Worm (Caenorhabditis elegans): Measurements from ENCODE around the gene Y105C5A.1269.

The Y105C5A.1269 gene

ce11 chrIV:15872633-15873032 is 25.4 kb downstream of the Y105C5A.1269 start, which contains the start of gene gcy-25:
Gene gcy-25 (plus strand): TSS chrIV:15872933.
- TF ChIP-seq eor-1 (tag; optimal IDR thresholded peaks at IDR 0.05) (no peak), daf-12 (tag; optimal IDR thresholded peaks at IDR 0.05) (no peak), ZK546.5 (tag; optimal IDR thresholded peaks at IDR 0.05) (no peak), snpc-4 (tag; optimal IDR thresholded peaks at IDR 0.05) (no peak), fkh-10 (GFP tag; optimal IDR thresholded peaks at IDR 0.05) (no peak), aly-2 (tag; optimal IDR thresholded peaks at IDR 0.05) (no peak), egl-27 (tag; optimal IDR thresholded peaks at IDR 0.05) (no peak), egl-5 (tag; optimal IDR thresholded peaks at IDR 0.05) (no peak), unc-62 (GFP tag; optimal IDR thresholded peaks at IDR 0.05) (no peak), nhr-28 (tag; optimal IDR thresholded peaks at IDR 0.05) (no peak), nhr-11 (tag; optimal IDR thresholded peaks at IDR 0.05) (no peak), zag-1 (tag; optimal IDR thresholded peaks at IDR 0.05) (no peak), ceh-82 (tag; optimal IDR thresholded peaks at IDR 0.05) (no peak), fkh-2 (tag; optimal IDR thresholded peaks at IDR 0.05) (no peak), ama-1 (optimal IDR thresholded peaks at IDR 0.05) (no peak), lsy-12 (tag; optimal IDR thresholded peaks at IDR 0.05) (no peak), pqm-1 (tag; optimal IDR thresholded peaks at IDR 0.05) (no peak), nhr-77 (tag; optimal IDR thresholded peaks at IDR 0.05) (no peak), elt-2 (tag; optimal IDR thresholded peaks at IDR 0.05) (no peak)

- TF ChIP-seq nfya-1 (tag; optimal IDR thresholded peaks at IDR 0.05; ENCODE audit: insufficient read depth) = peak; percentile 70
- TF ChIP-seq lin-39 (tag; optimal IDR thresholded peaks at IDR 0.05) = no peak
- TF ChIP-seq ztf-11 (tag; optimal IDR thresholded peaks at IDR 0.05) = no peak
Measured at ce11 chrIV:15878262-15878661, 31.1 kb downstream of the Y105C5A.1269 start.

- TF ChIP-seq tbx-2 (tag; optimal IDR thresholded peaks at IDR 0.05) (no peak), elt-2 (tag; optimal IDR thresholded peaks at IDR 0.05) (no peak), ztf-4 (tag; optimal IDR thresholded peaks at IDR 0.05) (no peak), sea-2 (GFP tag; optimal IDR thresholded peaks at IDR 0.05) (no peak)
Measured at ce11 chrIV:15880114-15880513, 32.9 kb downstream of the Y105C5A.1269 start.

ce11 chrIV:15883922-15884321 is 36.7 kb downstream of the Y105C5A.1269 start, which contains the start of gene Y105C5B.3:
Gene Y105C5B.3 (plus strand): TSS chrIV:15884222.
- TF ChIP-seq sea-2 (GFP tag; optimal IDR thresholded peaks at IDR 0.05) = no peak
- no peak for TF ChIP-seq nhr-76 (tag; optimal IDR thresholded peaks at IDR 0.05)
- no peak for TF ChIP-seq tbx-2 (tag; optimal IDR thresholded peaks at IDR 0.05)
- no peak for TF ChIP-seq lin-39 (tag; optimal IDR thresholded peaks at IDR 0.05)
- TF ChIP-seq fkh-10 (GFP tag; optimal IDR thresholded peaks at IDR 0.05) = no peak
- TF ChIP-seq nhr-237 (tag; optimal IDR thresholded peaks at IDR 0.05) = no peak
- TF ChIP-seq elt-2 (tag; optimal IDR thresholded peaks at IDR 0.05) = no peak
- TF ChIP-seq elt-1 (tag; optimal IDR thresholded peaks at IDR 0.05) = no peak
- TF ChIP-seq snpc-4 (tag; optimal IDR thresholded peaks at IDR 0.05) = no peak
- no peak for TF ChIP-seq pqm-1 (tag; optimal IDR thresholded peaks at IDR 0.05)
- no peak for TF ChIP-seq egl-5 (tag; optimal IDR thresholded peaks at IDR 0.05)
- no peak for TF ChIP-seq mml-1 (tag; optimal IDR thresholded peaks at IDR 0.05)
- TF ChIP-seq eor-1 (tag; optimal IDR thresholded peaks at IDR 0.05) = no peak
- TF ChIP-seq fos-1 (tag; optimal IDR thresholded peaks at IDR 0.05) = no peak
- no peak for TF ChIP-seq pha-4 (tag; optimal IDR thresholded peaks at IDR 0.05)
- TF ChIP-seq ceh-9 (tag; optimal IDR thresholded peaks at IDR 0.05) = no peak
- no peak for TF ChIP-seq ceh-28 (tag; optimal IDR thresholded peaks at IDR 0.05)
- TF ChIP-seq nhr-23 (tag; optimal IDR thresholded peaks at IDR 0.05) = no peak
- TF ChIP-seq nhr-77 (tag; optimal IDR thresholded peaks at IDR 0.05) = no peak

ce11 chrIV:15894133-15894532 is 46.9 kb downstream of the Y105C5A.1269 start, which contains the start of gene srv-14:
Gene srv-14 (minus strand): TSS chrIV:15894233.
- TF ChIP-seq nhr-23 (tag; optimal IDR thresholded peaks at IDR 0.05) (no peak), hmg-11 (tag; optimal IDR thresholded peaks at IDR 0.05) (no peak), ceh-16 (tag; optimal IDR thresholded peaks at IDR 0.05) (no peak), R02D3.7 (tag; optimal IDR thresholded peaks at IDR 0.05) (no peak), snpc-4 (tag; optimal IDR thresholded peaks at IDR 0.05) (no peak), jun-1 (tag; optimal IDR thresholded peaks at IDR 0.05) (no peak), nhr-25 (tag; optimal IDR thresholded peaks at IDR 0.05) (no peak), mml-1 (tag; optimal IDR thresholded peaks at IDR 0.05) (no peak), egl-5 (tag; optimal IDR thresholded peaks at IDR 0.05) (no peak), fkh-2 (tag; optimal IDR thresholded peaks at IDR 0.05) (no peak), ZK546.5 (tag; optimal IDR thresholded peaks at IDR 0.05) (no peak), egl-27 (tag; optimal IDR thresholded peaks at IDR 0.05) (no peak), ceh-9 (tag; optimal IDR thresholded peaks at IDR 0.05) (no peak), unc-62 (GFP tag; optimal IDR thresholded peaks at IDR 0.05) (no peak), elt-2 (tag; optimal IDR thresholded peaks at IDR 0.05) (no peak), fos-1 (tag; optimal IDR thresholded peaks at IDR 0.05) (no peak)

Data from whole organism, L3 larva.